Worm (Caenorhabditis elegans) whole organism, late embryonic: ENCODE data around the gene nlp-25.

Source experiments
- ahr-1 ChIP-seq: sonication (generic microtip); optimal IDR thresholded peaks from 2 replicates; lab custom pipeline; 2016; ENCODE audit warnings: missing genetic modification characterization, missing compliant biosample characterization
- ama-1 ChIP-seq: fragments of 150-350 bp; optimal IDR thresholded peaks from 2 replicates; lab custom pipeline; 2014
- ceh-22 ChIP-seq: sonication (generic microtip); optimal IDR thresholded peaks from 2 replicates; lab custom pipeline; 2017; ENCODE audit warnings: missing biosample characterization, missing genetic modification characterization
- ceh-6 ChIP-seq: fragments of 200-800 bp; sonication (Bioruptor generic); optimal IDR thresholded peaks from 2 replicates; lab custom pipeline; 2018; ENCODE audit warnings: mild to moderate bottlenecking, missing genetic modification characterization, missing compliant biosample characterization
- elt-2 ChIP-seq: sonication (generic microtip); optimal IDR thresholded peaks from 2 replicates; lab custom pipeline; 2016; ENCODE audit warnings: missing genetic modification reagents, missing genetic modification characterization, missing compliant biosample characterization
- elt-4 ChIP-seq: sonication (generic microtip); optimal IDR thresholded peaks from 2 replicates; lab custom pipeline; 2016; ENCODE audit warnings: missing genetic modification characterization, missing compliant biosample characterization
- lim-6 ChIP-seq: sonication (generic microtip); optimal IDR thresholded peaks from 2 replicates; lab custom pipeline; 2016; ENCODE audit warnings: missing genetic modification characterization, missing compliant biosample characterization
- pat-9 ChIP-seq: fragments of 200-800 bp; sonication (Bioruptor generic); optimal IDR thresholded peaks from 2 replicates; lab custom pipeline; 2018; ENCODE audit warnings: mild to moderate bottlenecking, missing genetic modification characterization, moderate library complexity, missing compliant biosample characterization
- pha-4 ChIP-seq: fragments of 150-350 bp; optimal IDR thresholded peaks from 2 replicates; lab custom pipeline; 2018; ENCODE audit warnings: missing biosample characterization, missing genetic modification reagents, missing genetic modification characterization
- pqm-1 ChIP-seq: sonication (generic microtip); optimal IDR thresholded peaks from 2 replicates; lab custom pipeline; 2016; ENCODE audit warnings: missing genetic modification characterization, missing compliant biosample characterization
- sox-4 ChIP-seq: sonication (generic microtip); optimal IDR thresholded peaks from 2 replicates; lab custom pipeline; 2017; ENCODE audit warnings: mild to moderate bottlenecking, missing genetic modification characterization, inconsistent platforms, missing compliant biosample characterization
- unc-86 ChIP-seq: sonication (generic microtip); optimal IDR thresholded peaks from 2 replicates; lab custom pipeline; 2016; ENCODE audit warnings: missing genetic modification characterization, missing compliant biosample characterization

ce11 chrV:19609194-19609593 lies 3.2 kb downstream of the nlp-25 start, which contains the start of gene grsp-1:
- TF ChIP-seq lim-6 (tag; lab: Kevin White, UChicago) (no peak), pqm-1 (tag; lab: Kevin White, UChicago) (no peak), ahr-1 (tag; lab: Kevin White, UChicago) (no peak), ama-1 (lab: Kevin White, UChicago) (no peak), sox-4 (no peak), unc-86 (tag; lab: Kevin White, UChicago) (no peak), pat-9 (tag; lab: Kevin White, UChicago) (no peak), elt-4 (tag; lab: Kevin White, UChicago) (no peak), ceh-6 (GFP tag; lab: Kevin White, UChicago) (no peak), elt-2 (tag; lab: Kevin White, UChicago) (no peak), ceh-22 (tag; lab: Kevin White, UChicago) (no peak), pha-4 (tag; lab: Kevin White, UChicago) (no peak)
